Fruit fly (Drosophila melanogaster) Kc167 (cell line): ENCODE measurements around the gene DnaJ-H.

ENCODE experiments used
- Myc ChIP-seq: fragments of >200 bp; optimal IDR thresholded peaks from 2 replicates; lab custom pipeline; 2017; ENCODE audit warnings: missing external identifiers
- Sin3A ChIP-seq: fragments of >200 bp; optimal IDR thresholded peaks from 2 replicates; lab custom pipeline; 2018; ENCODE audit warnings: missing external identifiers
- ttk ChIP-seq: sonication (Bioruptor generic); optimal IDR thresholded peaks from 2 replicates; lab custom pipeline; 2017; ENCODE audit warnings: missing external identifiers

DNA sequence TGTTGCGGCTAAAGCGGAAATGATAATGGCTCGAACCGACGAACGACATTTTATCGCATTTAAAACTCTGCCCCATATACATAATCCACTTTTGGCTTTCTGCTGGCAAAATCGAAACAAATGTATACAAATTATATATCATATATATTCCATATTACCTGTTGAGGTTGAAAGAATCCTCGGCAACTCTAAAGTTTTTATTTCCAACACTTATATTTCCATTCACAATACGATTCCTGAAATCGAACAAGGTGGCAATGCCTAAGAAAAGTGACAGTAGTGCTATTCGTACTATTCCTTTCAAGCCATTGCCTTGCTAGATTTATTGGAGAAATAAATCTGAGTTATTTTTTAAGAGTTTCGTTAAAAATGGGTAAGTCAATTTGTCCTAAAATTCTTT is 7.4 kb downstream of the DnaJ-H start, which contains the start of gene Pk34A:
- TF ChIP-seq Myc (no peak), Sin3A (lab: Kevin White, UChicago) (no peak), ttk (lab: Kevin White, UChicago) (no peak)
